Worm (Caenorhabditis elegans) whole organism, L1 larva: ENCODE measurements around the gene F38A5.6.

Experiments used
- C04F5.9 ChIP-seq: sonication (generic microtip); optimal IDR thresholded peaks from 2 replicates; lab custom pipeline; 2016; ENCODE audit warnings: missing genetic modification characterization, missing compliant biosample characterization
- F16B12.6 ChIP-seq: fragments of 150-350 bp; optimal IDR thresholded peaks from 2 replicates; lab custom pipeline; 2014; ENCODE audit warnings: missing biosample characterization, missing genetic modification characterization
- Y116A8C.19 ChIP-seq: sonication (generic microtip); optimal IDR thresholded peaks from 2 replicates; lab custom pipeline; 2016; ENCODE audit warnings: missing compliant biosample characterization, missing genetic modification characterization, borderline replicate concordance
- alr-1 ChIP-seq: fragments of 200-800 bp; sonication (Bioruptor generic); optimal IDR thresholded peaks from 2 replicates; lab custom pipeline; 2018; ENCODE audit warnings: borderline replicate concordance, mild to moderate bottlenecking, missing genetic modification characterization, missing compliant biosample characterization
- aly-2 ChIP-seq: fragments of 150-350 bp; optimal IDR thresholded peaks from 2 replicates; lab custom pipeline; 2014; ENCODE audit warnings: missing biosample characterization, missing genetic modification characterization
- ama-1 ChIP-seq: fragments of 150-350 bp; optimal IDR thresholded peaks from 2 replicates; lab custom pipeline; 2014
- blmp-1 ChIP-seq: fragments of 150-350 bp; optimal IDR thresholded peaks from 2 replicates; lab custom pipeline; 2014; ENCODE audit warnings: missing biosample characterization, missing genetic modification characterization
- ceh-63 ChIP-seq: fragments of 200-800 bp; sonication (Bioruptor generic); optimal IDR thresholded peaks from 2 replicates; lab custom pipeline; 2018; ENCODE audit warnings: mild to moderate bottlenecking, missing genetic modification characterization, missing compliant biosample characterization
- ceh-8 ChIP-seq: fragments of 200-800 bp; sonication (Bioruptor generic); optimal IDR thresholded peaks from 2 replicates; lab custom pipeline; 2018; ENCODE audit warnings: mild to moderate bottlenecking, missing genetic modification characterization, moderate library complexity, missing compliant biosample characterization
- ceh-82 ChIP-seq, 3 experiments: fragments of 150-350 bp in 1 of 3; sonication (generic microtip) in 2 of 3; optimal IDR thresholded peaks; 2 replicates each; lab custom pipeline; 2014 to 2017; ENCODE audit warnings: missing biosample characterization in 3 of 3, missing genetic modification characterization in 3 of 3
- ces-1 ChIP-seq: fragments of 150-350 bp; optimal IDR thresholded peaks from 2 replicates; lab custom pipeline; 2014; ENCODE audit warnings: missing biosample characterization, missing genetic modification reagents, missing genetic modification characterization
- dpl-1 ChIP-seq, 3 experiments: fragments of 150-350 bp in 2 of 3; sonication (generic microtip) in 1 of 3; optimal IDR thresholded peaks; 2 replicates each; lab custom pipeline; 2014 to 2017; ENCODE audit warnings: missing biosample characterization in 3 of 3, missing genetic modification characterization in 3 of 3, missing genetic modification reagents in 3 of 3
- dsc-1 ChIP-seq: sonication (generic microtip); optimal IDR thresholded peaks from 2 replicates; lab custom pipeline; 2016; ENCODE audit warnings: mild to moderate bottlenecking, missing genetic modification characterization, missing compliant biosample characterization
- efl-1 ChIP-seq, 4 experiments: fragments of 150-350 bp; optimal IDR thresholded peaks in 3 of 4; peaks in 1 of 4; 1 replicate in 1 of 4; 2 replicates in 3 of 4; lab custom pipeline; 2014; ENCODE audit warnings: missing biosample characterization in 2 of 4, missing genetic modification characterization in 2 of 4, missing genetic modification reagents in 2 of 4
- efl-3 ChIP-seq: fragments of 200-800 bp; sonication (Bioruptor generic); optimal IDR thresholded peaks from 2 replicates; lab custom pipeline; 2018; ENCODE audit warnings: mild to moderate bottlenecking, missing genetic modification characterization, missing compliant biosample characterization
- egl-13 ChIP-seq: sonication (generic microtip); optimal IDR thresholded peaks from 2 replicates; lab custom pipeline; 2016; ENCODE audit warnings: missing genotype, missing genetic modification reagents, missing genetic modification characterization, missing compliant biosample characterization
- egl-27 ChIP-seq, 2 experiments: fragments of 150-350 bp in 1 of 2; sonication (generic microtip); optimal IDR thresholded peaks; 3 replicates each; lab custom pipeline; 2017 to 2018; ENCODE audit warnings: missing biosample characterization in 2 of 2, missing genetic modification characterization in 2 of 2, missing genetic modification reagents in 2 of 2
- elt-3 ChIP-seq, 6 experiments: fragments of 150-350 bp in 1 of 6; sonication (generic microtip); optimal IDR thresholded peaks; 2 replicates each; lab custom pipeline; 2017 to 2018; ENCODE audit warnings: missing biosample characterization in 6 of 6, missing genetic modification characterization in 6 of 6, inconsistent platforms in 1 of 6
- ets-5 ChIP-seq: fragments of 200-800 bp; sonication (Bioruptor generic); IDR thresholded peaks from 2 replicates; pipeline ENCODE4 v1.3.6; 2022; ENCODE audit warnings: missing genetic modification characterization, missing compliant biosample characterization
- fkh-10 ChIP-seq: sonication (generic microtip); optimal IDR thresholded peaks from 2 replicates; lab custom pipeline; 2017; ENCODE audit warnings: missing biosample characterization, missing genetic modification reagents, missing genetic modification characterization
- fkh-4 ChIP-seq: sonication (generic microtip); optimal IDR thresholded peaks from 2 replicates; lab custom pipeline; 2016; ENCODE audit warnings: missing compliant biosample characterization, missing genetic modification characterization, borderline replicate concordance
- fkh-8 ChIP-seq: sonication (generic microtip); optimal IDR thresholded peaks from 2 replicates; lab custom pipeline; 2016; ENCODE audit warnings: mild to moderate bottlenecking, missing genetic modification characterization, missing compliant biosample characterization
- fos-1 ChIP-seq: fragments of 150-350 bp; optimal IDR thresholded peaks from 2 replicates; lab custom pipeline; 2014; ENCODE audit warnings: missing biosample characterization, missing genetic modification characterization
- grh-1 ChIP-seq: fragments of 200-800 bp; sonication (Bioruptor generic); IDR thresholded peaks from 2 replicates; pipeline ENCODE4 v1.3.6; 2022; ENCODE audit warnings: missing genetic modification reagents, missing genetic modification characterization, missing compliant biosample characterization
- hlh-4 ChIP-seq: sonication (generic microtip); optimal IDR thresholded peaks from 2 replicates; lab custom pipeline; 2016; ENCODE audit warnings: mild to moderate bottlenecking, missing genetic modification characterization, missing compliant biosample characterization
- hpl-2 ChIP-seq: fragments of 150-350 bp; optimal IDR thresholded peaks from 2 replicates; lab custom pipeline; 2014; ENCODE audit warnings: missing biosample characterization, missing genetic modification reagents, missing genetic modification characterization
- lin-13 ChIP-seq: fragments of 150-350 bp; optimal IDR thresholded peaks from 2 replicates; lab custom pipeline; 2014; ENCODE audit warnings: missing biosample characterization, missing genetic modification reagents, missing genetic modification characterization
- lin-14 ChIP-seq: fragments of 200-800 bp; sonication (Bioruptor generic); optimal IDR thresholded peaks from 2 replicates; lab custom pipeline; 2018; ENCODE audit warnings: mild to moderate bottlenecking, missing genetic modification characterization, moderate library complexity, missing compliant biosample characterization
- lin-15B ChIP-seq: fragments of 150-350 bp; sonication (generic microtip); optimal IDR thresholded peaks from 3 replicates; lab custom pipeline; 2014; ENCODE audit warnings: missing biosample characterization, missing genetic modification characterization
- lin-35 ChIP-seq, 2 experiments: fragments of 150-350 bp; optimal IDR thresholded peaks; 2 replicates each; lab custom pipeline; 2014; ENCODE audit warnings: missing biosample characterization in 2 of 2, missing genetic modification characterization in 2 of 2, missing genetic modification reagents in 2 of 2
- lin-39 ChIP-seq: fragments of 150-350 bp; optimal IDR thresholded peaks from 2 replicates; lab custom pipeline; 2014; ENCODE audit warnings: missing biosample characterization, missing genetic modification reagents, missing genetic modification characterization
- lir-3 ChIP-seq: sonication (generic microtip); optimal IDR thresholded peaks from 2 replicates; lab custom pipeline; 2016; ENCODE audit warnings: mild to moderate bottlenecking, missing genetic modification characterization, moderate library complexity, missing compliant biosample characterization; ENCODE audit not compliant: poor library complexity
- mdl-1 ChIP-seq, 2 experiments: fragments of 150-350 bp; optimal IDR thresholded peaks; 2 replicates each; lab custom pipeline; 2014 to 2017; ENCODE audit warnings: missing biosample characterization in 2 of 2, missing genetic modification characterization in 2 of 2, inconsistent platforms in 1 of 2
- mef-2 ChIP-seq: fragments of 150-350 bp; optimal IDR thresholded peaks from 2 replicates; lab custom pipeline; 2014; ENCODE audit warnings: missing biosample characterization, missing genetic modification characterization
- mep-1 ChIP-seq: fragments of 150-350 bp; optimal IDR thresholded peaks from 2 replicates; lab custom pipeline; 2014; ENCODE audit warnings: missing biosample characterization, missing genetic modification characterization
- nhr-12 ChIP-seq: sonication (generic microtip); optimal IDR thresholded peaks from 2 replicates; lab custom pipeline; 2017; ENCODE audit warnings: missing biosample characterization, missing genetic modification characterization
- nhr-19 ChIP-seq: fragments of 200-800 bp; sonication (Bioruptor generic); conservative IDR thresholded peaks from 2 replicates; pipeline ENCODE4 v1.3.6; 2022; ENCODE audit warnings: missing genetic modification characterization, missing compliant biosample characterization
- nhr-28 ChIP-seq: fragments of 150-350 bp; optimal IDR thresholded peaks from 2 replicates; lab custom pipeline; 2014; ENCODE audit warnings: missing biosample characterization, missing genetic modification characterization
- nhr-47 ChIP-seq: sonication (generic microtip); optimal IDR thresholded peaks from 2 replicates; lab custom pipeline; 2016; ENCODE audit warnings: mild to moderate bottlenecking, missing genetic modification characterization, moderate library complexity, missing compliant biosample characterization
- nhr-71 ChIP-seq: sonication (generic microtip); optimal IDR thresholded peaks from 2 replicates; lab custom pipeline; 2016; ENCODE audit warnings: mild to moderate bottlenecking, missing genetic modification characterization, moderate library complexity, missing compliant biosample characterization
- nhr-76 ChIP-seq: sonication (generic microtip); optimal IDR thresholded peaks from 2 replicates; lab custom pipeline; 2017; ENCODE audit warnings: missing biosample characterization, missing genetic modification characterization
- nhr-77 ChIP-seq: fragments of 150-350 bp; optimal IDR thresholded peaks from 2 replicates; lab custom pipeline; 2014; ENCODE audit warnings: missing biosample characterization, missing genetic modification characterization
- nhr-85 ChIP-seq: sonication (generic microtip); peaks from one replicate; lab custom pipeline; 2016; ENCODE audit warnings: missing genetic modification characterization, inconsistent platforms, missing compliant biosample characterization
- skn-1 ChIP-seq: fragments of 150-350 bp; optimal IDR thresholded peaks from 2 replicates; lab custom pipeline; 2014; ENCODE audit warnings: missing biosample characterization, missing genetic modification characterization
- snpc-4 ChIP-seq: fragments of 150-350 bp; optimal IDR thresholded peaks from 2 replicates; lab custom pipeline; 2014; ENCODE audit warnings: missing biosample characterization, missing genetic modification characterization
- snu-23 ChIP-seq: sonication (generic microtip); optimal IDR thresholded peaks from 2 replicates; lab custom pipeline; 2016; ENCODE audit warnings: missing genetic modification characterization, missing compliant biosample characterization
- sox-4 ChIP-seq: sonication (generic microtip); optimal IDR thresholded peaks from 2 replicates; lab custom pipeline; 2016; ENCODE audit warnings: missing genetic modification characterization, missing compliant biosample characterization
- unc-130 ChIP-seq: fragments of 150-350 bp; optimal IDR thresholded peaks from 2 replicates; lab custom pipeline; 2017; ENCODE audit warnings: missing biosample characterization, missing genetic modification characterization, inconsistent platforms
- unc-62 ChIP-seq: fragments of 150-350 bp; optimal IDR thresholded peaks from 2 replicates; lab custom pipeline; 2014; ENCODE audit warnings: missing biosample characterization, missing genetic modification reagents, missing genetic modification characterization
- unc-86 ChIP-seq: sonication (generic microtip); optimal IDR thresholded peaks from 2 replicates; lab custom pipeline; 2016; ENCODE audit warnings: missing genetic modification characterization, missing compliant biosample characterization
- vab-15 ChIP-seq: sonication (generic microtip); optimal IDR thresholded peaks from 2 replicates; lab custom pipeline; 2017; ENCODE audit warnings: missing genotype, mild to moderate bottlenecking, missing genetic modification characterization, missing compliant biosample characterization
- xbp-1 ChIP-seq: sonication (generic microtip); optimal IDR thresholded peaks from 2 replicates; lab custom pipeline; 2016; ENCODE audit warnings: missing genetic modification characterization, missing compliant biosample characterization
- ztf-11 ChIP-seq, 2 experiments: sonication (generic microtip); optimal IDR thresholded peaks; 2 replicates each; lab custom pipeline; 2016 to 2017; ENCODE audit warnings: missing genetic modification characterization in 2 of 2, missing biosample characterization in 1 of 2, missing compliant biosample characterization in 1 of 2

F38A5.6 gene

DNA sequence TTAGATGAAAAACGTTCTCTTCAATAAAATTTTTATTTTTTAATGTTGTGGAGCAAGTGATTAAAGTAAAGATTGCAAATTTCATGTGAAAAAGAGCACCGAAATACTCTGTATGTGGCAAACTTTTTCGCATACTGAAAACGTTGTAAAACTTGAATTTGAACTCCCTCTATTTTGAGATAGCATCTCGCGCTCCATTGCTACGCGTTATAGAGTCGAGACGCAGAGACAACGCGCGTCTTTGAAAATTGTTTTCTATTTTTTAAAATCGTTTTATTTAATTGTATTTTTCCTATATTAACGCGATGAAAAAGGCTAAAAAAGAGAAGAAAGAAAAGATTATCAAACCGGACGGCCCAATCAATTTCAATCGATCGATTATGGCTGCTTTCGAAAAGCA, 48.6 kb downstream of the F38A5.6 start, which contains the start of gene fan-1 (continued):
- peak; percentile 69 for TF ChIP-seq nhr-85
- TF ChIP-seq ceh-63: no peak
- peak; percentile 0 for TF ChIP-seq lin-39
- peak; percentile 94 to 98 for TF ChIP-seq efl-1 (optimal IDR thresholded peaks at IDR 0.05; lab: Kevin White, UChicago)
- peak; percentile 98 to 100 for TF ChIP-seq efl-1 (GFP tag; optimal IDR thresholded peaks at IDR 0.05 in 1 of 2; lab: Kevin White, UChicago)
- no peak for TF ChIP-seq alr-1 (tag; lab: Kevin White, UChicago)
- TF ChIP-seq xbp-1: peak; percentile 58
- TF ChIP-seq unc-86 (tag; lab: Kevin White, UChicago): peak; percentile 48
- TF ChIP-seq efl-3: no peak
- peak; percentile 2 for TF ChIP-seq nhr-77 (tag; lab: Kevin White, UChicago)
- no peak for TF ChIP-seq unc-62 (GFP tag; lab: Kevin White, UChicago)
- peak; percentile 62 for TF ChIP-seq lin-14 (GFP tag; lab: Kevin White, UChicago)
- TF ChIP-seq ama-1: no peak
- TF ChIP-seq lin-15B (tag; lab: Kevin White, UChicago): peak; percentile 55
- peak; percentile 40 for TF ChIP-seq F16B12.6 (tag; lab: Kevin White, UChicago)
- TF ChIP-seq ceh-8: no peak
- TF ChIP-seq hpl-2 (GFP tag; lab: Kevin White, UChicago): no peak
- peak; percentile 52 for TF ChIP-seq sox-4 (tag; lab: Kevin White, UChicago)
- peak; percentile 74 for TF ChIP-seq nhr-47 (tag; lab: Kevin White, UChicago)
- peak; percentile 63 for TF ChIP-seq lin-13
- TF ChIP-seq vab-15 (tag; lab: Kevin White, UChicago): no peak
- TF ChIP-seq fkh-10: no peak
- TF ChIP-seq hlh-4 (tag; lab: Kevin White, UChicago): no peak
- TF ChIP-seq egl-13 (tag; lab: Kevin White, UChicago): peak; percentile 26
- TF ChIP-seq mep-1 (tag; lab: Kevin White, UChicago): peak; percentile 73
- no peak for TF ChIP-seq lir-3 (tag; lab: Kevin White, UChicago)
- TF ChIP-seq snpc-4 (tag; lab: Kevin White, UChicago): peak; percentile 6
- TF ChIP-seq ceh-82 (tag; optimal IDR thresholded peaks at IDR 0.05; lab: Kevin White, UChicago): peak; percentile 43 to 74 (median 49)
- no peak for TF ChIP-seq ztf-11 (tag; optimal IDR thresholded peaks at IDR 0.05; lab: Kevin White, UChicago)
- TF ChIP-seq fkh-8 (tag; lab: Kevin White, UChicago): peak; percentile 43
- no peak for TF ChIP-seq fkh-4 (tag; lab: Kevin White, UChicago)
- peak in 1 of 2 experiments; percentile 39 for TF ChIP-seq mdl-1 (tag; optimal IDR thresholded peaks at IDR 0.05; lab: Kevin White, UChicago)
- TF ChIP-seq fos-1 (tag; lab: Kevin White, UChicago): peak; percentile 49
- peak; percentile 47 for TF ChIP-seq nhr-19 (GFP tag; lab: Robert Waterston, UW)
- no peak for TF ChIP-seq nhr-12
- TF ChIP-seq egl-27 (tag; optimal IDR thresholded peaks at IDR 0.05; lab: Kevin White, UChicago): no peak
- TF ChIP-seq lin-35 (GFP tag; optimal IDR thresholded peaks at IDR 0.05; lab: Kevin White, UChicago): peak; percentile 98 to 99
- TF ChIP-seq Y116A8C.19 (tag; lab: Kevin White, UChicago): no peak
- no peak for TF ChIP-seq C04F5.9 (tag; lab: Kevin White, UChicago)
- peak in 1 of 6 experiments; percentile 50 for TF ChIP-seq elt-3 (tag; optimal IDR thresholded peaks at IDR 0.05; lab: Kevin White, UChicago)
- no peak for TF ChIP-seq nhr-28
- TF ChIP-seq aly-2: peak; percentile 14
- TF ChIP-seq nhr-71 (tag; lab: Kevin White, UChicago): peak; percentile 83
- peak; percentile 96 to 97 (median 96) for TF ChIP-seq dpl-1 (GFP tag; optimal IDR thresholded peaks at IDR 0.05; lab: Kevin White, UChicago)
- no peak for TF ChIP-seq nhr-76 (tag; lab: Kevin White, UChicago)
- TF ChIP-seq snu-23 (GFP tag; lab: Kevin White, UChicago): peak; percentile 74
- TF ChIP-seq mef-2: no peak
- TF ChIP-seq ces-1 (GFP tag; lab: Kevin White, UChicago): no peak
- peak; percentile 53 for TF ChIP-seq dsc-1 (tag; lab: Kevin White, UChicago)
- peak; percentile 74 for TF ChIP-seq skn-1 (tag; lab: Kevin White, UChicago)
- no peak for TF ChIP-seq grh-1 (GFP tag; lab: Robert Waterston, UW)
- peak; percentile 57 for TF ChIP-seq unc-130 (tag; lab: Kevin White, UChicago)
- TF ChIP-seq blmp-1 (tag; lab: Kevin White, UChicago): peak; percentile 42
- no peak for TF ChIP-seq ets-5
